Fruit fly (Drosophila melanogaster) whole organism, embryonic: ENCODE data around the gene atl.

Experiments
- BEAF-32 ChIP-seq: fragments of 200-800 bp; sonication (Bioruptor generic); optimal IDR thresholded peaks from 3 replicates; lab custom pipeline; 2017; ENCODE audit warnings: missing biosample characterization, missing genetic modification characterization, mild to moderate bottlenecking, moderate library complexity, missing genetic modification reagents
- Bgb ChIP-seq: fragments of 200-800 bp; sonication (Bioruptor generic); IDR thresholded peaks from 2 replicates; pipeline ENCODE4 v1.3.6; 2022; ENCODE audit warnings: missing biosample characterization, missing genetic modification characterization; ENCODE audit not compliant: partially characterized antibody
- Blimp-1 ChIP-seq: fragments of 200-800 bp; sonication (Bioruptor generic); optimal IDR thresholded peaks from 3 replicates; lab custom pipeline; 2018; ENCODE audit warnings: missing biosample characterization, missing genetic modification characterization, mild to moderate bottlenecking, moderate library complexity, missing genetic modification reagents
- CG11247 ChIP-seq: fragments of 200-800 bp; sonication (Bioruptor generic); IDR thresholded peaks from 2 replicates; pipeline ENCODE4 v1.3.6; 2022; ENCODE audit warnings: missing biosample characterization, missing genetic modification characterization
- CG11456 ChIP-seq: fragments of 200-800 bp; sonication (Bioruptor generic); IDR thresholded peaks from 3 replicates; pipeline ENCODE4 v1.3.6; 2022; ENCODE audit warnings: missing biosample characterization, missing genetic modification characterization
- CG12769 ChIP-seq: fragments of 200-800 bp; sonication (Bioruptor generic); optimal IDR thresholded peaks from 2 replicates; lab custom pipeline; 2019; ENCODE audit warnings: missing biosample characterization, mild to moderate bottlenecking, missing genetic modification characterization, moderate library complexity
- CG13424 ChIP-seq: fragments of 200-800 bp; sonication (Bioruptor generic); optimal IDR thresholded peaks from 2 replicates; lab custom pipeline; 2019; ENCODE audit warnings: missing biosample characterization, mild to moderate bottlenecking, missing genetic modification characterization, moderate library complexity
- CG13894 ChIP-seq: fragments of 200-800 bp; sonication (Bioruptor generic); optimal IDR thresholded peaks from 3 replicates; lab custom pipeline; 2018; ENCODE audit warnings: missing biosample characterization, mild to moderate bottlenecking, missing genetic modification characterization, moderate library complexity
- CG14014 ChIP-seq: fragments of 200-800 bp; sonication (Bioruptor generic); IDR thresholded peaks from 2 replicates; pipeline ENCODE4 v1.3.6; 2022; ENCODE audit warnings: missing biosample characterization, missing genetic modification characterization
- CG17361 ChIP-seq: fragments of 200-800 bp; sonication (Bioruptor generic); IDR thresholded peaks from 3 replicates; pipeline ENCODE4 v1.3.6; 2022; ENCODE audit warnings: missing biosample characterization, missing genetic modification characterization
- CG18011 ChIP-seq: fragments of 200-800 bp; sonication (Bioruptor generic); optimal IDR thresholded peaks from 2 replicates; lab custom pipeline; 2017; ENCODE audit warnings: missing biosample characterization, missing genetic modification characterization, mild to moderate bottlenecking, moderate library complexity, missing genotype
- CG18476 ChIP-seq: fragments of 200-800 bp; sonication (Bioruptor generic); optimal IDR thresholded peaks from 2 replicates; lab custom pipeline; 2016; ENCODE audit warnings: missing biosample characterization, mild to moderate bottlenecking, missing genetic modification characterization
- CG2712 ChIP-seq: fragments of 200-800 bp; optimal IDR thresholded peaks from 3 replicates; lab custom pipeline; 2019; ENCODE audit warnings: missing biosample characterization, mild to moderate bottlenecking, missing genetic modification characterization, moderate library complexity
- CG7786 ChIP-seq: fragments of 200-800 bp; sonication (Bioruptor generic); optimal IDR thresholded peaks from 2 replicates; lab custom pipeline; 2016; ENCODE audit warnings: missing biosample characterization, missing genetic modification characterization
- CG8089 ChIP-seq: fragments of 200-800 bp; sonication (Bioruptor generic); optimal IDR thresholded peaks from 3 replicates; lab custom pipeline; 2016; ENCODE audit warnings: missing biosample characterization, missing genetic modification characterization
- CG9727 ChIP-seq: fragments of 200-800 bp; sonication (Bioruptor generic); optimal IDR thresholded peaks from 3 replicates; lab custom pipeline; 2017; ENCODE audit warnings: missing biosample characterization, mild to moderate bottlenecking, missing genetic modification characterization
- Camta ChIP-seq: fragments of 200-800 bp; sonication (Bioruptor generic); optimal IDR thresholded peaks from 2 replicates; lab custom pipeline; 2016; ENCODE audit warnings: missing biosample characterization, missing genetic modification characterization
- Dad ChIP-seq: fragments of 200-800 bp; sonication (Bioruptor generic); optimal IDR thresholded peaks from 3 replicates; lab custom pipeline; 2016; ENCODE audit warnings: missing biosample characterization, missing genetic modification characterization
- Deaf1 ChIP-seq: fragments of 200-800 bp; optimal IDR thresholded peaks from 3 replicates; lab custom pipeline; 2019; ENCODE audit warnings: missing biosample characterization, mild to moderate bottlenecking, missing genetic modification characterization, moderate library complexity
- H15 ChIP-seq: fragments of 200-800 bp; sonication (Bioruptor generic); IDR thresholded peaks from 3 replicates; pipeline ENCODE4 v1.3.6; 2022; ENCODE audit warnings: missing biosample characterization, missing genetic modification characterization
- Hmx ChIP-seq: fragments of 200-800 bp; sonication (Bioruptor generic); optimal IDR thresholded peaks from 2 replicates; lab custom pipeline; 2016; ENCODE audit warnings: missing biosample characterization, missing genetic modification characterization
- Sry-β ChIP-seq: fragments of 200-800 bp; sonication (Bioruptor generic); optimal IDR thresholded peaks from 2 replicates; lab custom pipeline; 2018; ENCODE audit warnings: missing biosample characterization, mild to moderate bottlenecking, missing genetic modification characterization, moderate library complexity
- Taf1 ChIP-seq: fragments of 200-800 bp; sonication (Bioruptor generic); IDR thresholded peaks from 2 replicates; pipeline ENCODE4 v1.3.6; 2022; ENCODE audit warnings: missing biosample characterization, missing genetic modification characterization
- abd-A ChIP-seq: fragments of 200-800 bp; sonication (Bioruptor generic); optimal IDR thresholded peaks from 3 replicates; lab custom pipeline; 2019; ENCODE audit warnings: missing biosample characterization, mild to moderate bottlenecking, missing genetic modification characterization, moderate library complexity
- ap ChIP-seq: fragments of 200-800 bp; sonication (Bioruptor generic); IDR thresholded peaks from 2 replicates; pipeline ENCODE4 v1.3.6; 2022; ENCODE audit warnings: missing biosample characterization, missing genetic modification characterization
- cas ChIP-seq: fragments of 200-800 bp; sonication (Bioruptor generic); IDR thresholded peaks from 2 replicates; pipeline ENCODE4 v1.3.6; 2022; ENCODE audit warnings: missing biosample characterization, missing genetic modification characterization
- chif ChIP-seq, 2 experiments: fragments of 200-800 bp; sonication (Bioruptor generic); optimal IDR thresholded peaks; 3 replicates each; lab custom pipeline; 2016; ENCODE audit warnings: missing biosample characterization in 2 of 2, missing genetic modification characterization in 2 of 2
- chinmo ChIP-seq: fragments of 200-800 bp; sonication (Bioruptor generic); IDR thresholded peaks from 4 replicates; pipeline ENCODE4 v1.3.6; 2022; ENCODE audit warnings: missing biosample characterization, missing genetic modification characterization; ENCODE audit not compliant: partially characterized antibody
- chm ChIP-seq: fragments of 200-800 bp; sonication (Bioruptor generic); IDR thresholded peaks from 2 replicates; pipeline ENCODE4 v1.3.6; 2022; ENCODE audit warnings: missing biosample characterization, missing genetic modification characterization
- chn ChIP-seq: fragments of 200-800 bp; sonication (Bioruptor generic); optimal IDR thresholded peaks from 2 replicates; lab custom pipeline; 2016; ENCODE audit warnings: missing biosample characterization, missing genetic modification characterization
- corto ChIP-seq: fragments of 200-800 bp; sonication (Bioruptor generic); optimal IDR thresholded peaks from 2 replicates; lab custom pipeline; 2016; ENCODE audit warnings: missing biosample characterization, mild to moderate bottlenecking, missing genetic modification characterization, moderate library complexity
- cwo ChIP-seq: fragments of 200-800 bp; sonication (Bioruptor generic); optimal IDR thresholded peaks from 3 replicates; lab custom pipeline; 2017; ENCODE audit warnings: missing biosample characterization, missing genetic modification characterization, mild to moderate bottlenecking, moderate library complexity, missing genetic modification reagents
- dan ChIP-seq: fragments of 200-800 bp; sonication (Bioruptor generic); IDR thresholded peaks from 2 replicates; pipeline ENCODE4 v1.3.6; 2022; ENCODE audit warnings: missing biosample characterization, missing genetic modification characterization
- eve ChIP-seq, 2 experiments: fragments of >200 bp; optimal IDR thresholded peaks; 2 replicates each; lab custom pipeline; 2017; ENCODE audit warnings: missing biosample characterization in 2 of 2, missing genetic modification characterization in 2 of 2
- grn ChIP-seq: fragments of 200-800 bp; sonication (Bioruptor generic); optimal IDR thresholded peaks from 3 replicates; lab custom pipeline; 2017; ENCODE audit warnings: missing biosample characterization, missing genetic modification characterization
- hth ChIP-seq: fragments of >200 bp; optimal IDR thresholded peaks from 2 replicates; lab custom pipeline; 2017; ENCODE audit warnings: inconsistent platforms
- lbe ChIP-seq: fragments of 200-800 bp; sonication (Bioruptor generic); optimal IDR thresholded peaks from 2 replicates; lab custom pipeline; 2016; ENCODE audit warnings: missing biosample characterization, mild to moderate bottlenecking, missing genetic modification characterization
- nom ChIP-seq: fragments of 200-800 bp; sonication (Bioruptor generic); optimal IDR thresholded peaks from 2 replicates; lab custom pipeline; 2017; ENCODE audit warnings: missing biosample characterization, missing genetic modification characterization, mild to moderate bottlenecking, moderate library complexity, missing genetic modification reagents
- pros ChIP-seq: fragments of 200-800 bp; sonication (Bioruptor generic); optimal IDR thresholded peaks from 3 replicates; lab custom pipeline; 2019; ENCODE audit warnings: missing biosample characterization, mild to moderate bottlenecking, missing genetic modification characterization, moderate library complexity
- ranshi ChIP-seq: fragments of 200-800 bp; sonication (Bioruptor generic); IDR thresholded peaks from 2 replicates; pipeline ENCODE4 v1.3.6; 2022; ENCODE audit warnings: missing biosample characterization, missing genetic modification characterization
- sd ChIP-seq: fragments of 200-800 bp; sonication (Bioruptor generic); optimal IDR thresholded peaks from 3 replicates; lab custom pipeline; 2018; ENCODE audit warnings: missing biosample characterization, mild to moderate bottlenecking, missing genetic modification characterization, moderate library complexity
- sens ChIP-seq: fragments of 200-800 bp; sonication (Bioruptor generic); peaks from one replicate; lab custom pipeline; 2016; ENCODE audit warnings: missing biosample characterization, missing genetic modification characterization
- sug ChIP-seq: fragments of 200-800 bp; optimal IDR thresholded peaks from 2 replicates; lab custom pipeline; 2019; ENCODE audit warnings: missing biosample characterization, mild to moderate bottlenecking, missing genetic modification characterization, moderate library complexity
- vvl ChIP-seq: fragments of 200-800 bp; sonication (Bioruptor generic); IDR thresholded peaks from 2 replicates; pipeline ENCODE4 v1.3.6; 2022; ENCODE audit warnings: missing biosample characterization, missing genetic modification characterization
- wdn ChIP-seq: fragments of 200-800 bp; sonication (Bioruptor generic); IDR thresholded peaks from 2 replicates; pipeline ENCODE4 v1.3.6; 2022; ENCODE audit warnings: missing biosample characterization, missing genetic modification characterization
- zf30C ChIP-seq: fragments of 200-800 bp; sonication (Bioruptor generic); optimal IDR thresholded peaks from 3 replicates; lab custom pipeline; 2018; ENCODE audit warnings: missing biosample characterization, mild to moderate bottlenecking, missing genetic modification characterization

atl gene

dm6 chr3R:24598549-24599204, 26.8 kb upstream of the atl start (continued):
- no peak for TF ChIP-seq Camta
- peak in 1 of 2 experiments; percentile 19 for TF ChIP-seq chif (GFP tag; optimal IDR thresholded peaks at IDR 0.05; lab: Kevin White, UChicago)
- no peak for TF ChIP-seq chn
- no peak for TF ChIP-seq CG8089 (GFP tag; lab: Kevin White, UChicago)
- no peak for TF ChIP-seq CG7786 (GFP tag; lab: Kevin White, UChicago)
- no peak for TF ChIP-seq Hmx (GFP tag; lab: Kevin White, UChicago)
- no peak for TF ChIP-seq Dad (GFP tag; lab: Kevin White, UChicago)
- TF ChIP-seq CG18476 (GFP tag; lab: Kevin White, UChicago): no peak
- TF ChIP-seq Taf1: no peak
- peak; percentile 71 for TF ChIP-seq CG17361 (GFP tag; lab: Robert Waterston, UW)
- peak; percentile 19 for TF ChIP-seq CG13424 (tag; lab: Kevin White, UChicago)
- no peak for TF ChIP-seq ranshi (GFP tag; lab: Robert Waterston, UW)

- TF ChIP-seq BEAF-32 (GFP tag; lab: Kevin White, UChicago) (no peak), CG14014 (GFP tag; lab: Robert Waterston, UW) (0 out of 2 replicates have a peak, but pooled peaks have one; percentile 24)
Observed at dm6 chr3R:24601069-24601468, 24.4 kb upstream of the atl start.

- TF ChIP-seq zf30C: peak; percentile 45
- TF ChIP-seq wdn: no peak
- no peak for TF ChIP-seq CG11247
- TF ChIP-seq grn: peak; percentile 47
- TF ChIP-seq Deaf1: peak; percentile 77
- TF ChIP-seq H15 (GFP tag; lab: Robert Waterston, UW): no peak
- no peak for TF ChIP-seq hth
- peak; percentile 37 for TF ChIP-seq sd (tag; lab: Kevin White, UChicago)
- no peak for TF ChIP-seq CG11456 (GFP tag; lab: Robert Waterston, UW)
- peak; percentile 58 for TF ChIP-seq corto
- peak; percentile 42 for TF ChIP-seq Blimp-1 (GFP tag; lab: Kevin White, UChicago)
- peak; percentile 5 for TF ChIP-seq cwo (GFP tag; lab: Kevin White, UChicago)
- TF ChIP-seq sug (tag; lab: Kevin White, UChicago): peak; percentile 3
- TF ChIP-seq chinmo (GFP tag; lab: Robert Waterston, UW): peak; percentile 67; the same call in 2 of the 4 replicates
- no peak for TF ChIP-seq cas
- TF ChIP-seq dan (GFP tag; lab: Robert Waterston, UW): no peak
- TF ChIP-seq CG9727 (GFP tag; lab: Kevin White, UChicago): peak; percentile 10
- TF ChIP-seq pros (GFP tag; lab: Kevin White, UChicago): peak; percentile 66
- TF ChIP-seq sens (GFP tag; lab: Kevin White, UChicago): peak; percentile 83
- TF ChIP-seq nom (GFP tag; lab: Kevin White, UChicago): peak; percentile 80
- peak; percentile 93 for TF ChIP-seq vvl
- peak; percentile 81 for TF ChIP-seq CG13894 (tag; lab: Kevin White, UChicago)
- peak; percentile 90 for TF ChIP-seq CG12769 (tag; lab: Kevin White, UChicago)
- TF ChIP-seq CG2712: peak; percentile 11
- peak in 1 of 2 experiments; percentile 25 for TF ChIP-seq eve (GFP tag; optimal IDR thresholded peaks at IDR 0.05; lab: Kevin White, UChicago)
- TF ChIP-seq chm (GFP tag; lab: Robert Waterston, UW): 0 out of 2 replicates have a peak, but pooled peaks have one; percentile 23
- no peak for TF ChIP-seq Sry-β (GFP tag; lab: Kevin White, UChicago)
- TF ChIP-seq ap: no peak
- TF ChIP-seq abd-A (tag; lab: Kevin White, UChicago): peak; percentile 42
- 0 out of 2 replicates have a peak, but pooled peaks have one; percentile 7 for TF ChIP-seq Bgb (GFP tag; lab: Robert Waterston, UW)
- no peak for TF ChIP-seq CG18011 (GFP tag; lab: Kevin White, UChicago)
- peak; percentile 62 for TF ChIP-seq lbe
Observed at dm6 chr3R:24603399-24604131, 21.9 kb upstream of the atl start.
